Fruit fly (Drosophila melanogaster): ENCODE results near the gene CG14990.

CG14990 gene

dm6 chr3L:4103258-4104247, 10.5 kb downstream of the CG14990 start, which contains the start of gene Fit1 (continued):
- TF ChIP-seq Deaf1 (tag; optimal IDR thresholded peaks at IDR 0.05) (peak; percentile 52), CG7987 (GFP tag; optimal IDR thresholded peaks at IDR 0.05) (peak; percentile 23), CG7372 (GFP tag; IDR thresholded peaks at IDR 0.05) (no peak), pan (optimal IDR thresholded peaks at IDR 0.05) (no peak), pan (GFP tag; optimal IDR thresholded peaks at IDR 0.05 in 1 of 2, IDR thresholded peaks at IDR 0.05 in 1 of 2) (peak in 1 of 2 experiments; percentile 7), knrl (GFP tag; IDR thresholded peaks at IDR 0.05; ENCODE audit: partially characterized antibody) (peak; percentile 39; the same call in 2 of the 3 replicates), CG33557 (GFP tag; optimal IDR thresholded peaks at IDR 0.05) (no peak), vvl (GFP tag; IDR thresholded peaks at IDR 0.05) (peak; percentile 60), p53 (GFP tag; optimal IDR thresholded peaks at IDR 0.05) (no peak), CG4617 (GFP tag; optimal IDR thresholded peaks at IDR 0.05; ENCODE audit: borderline replicate concordance) (peak; percentile 61), exex (tag; optimal IDR thresholded peaks at IDR 0.05) (peak; percentile 13), Kr (GFP tag; optimal IDR thresholded peaks at IDR 0.05) (no peak), row (GFP tag; IDR thresholded peaks at IDR 0.05) (peak; percentile 28; the same call in 2 of the 3 replicates), dati (GFP tag; IDR thresholded peaks at IDR 0.05) (no peak), ato (GFP tag; IDR thresholded peaks at IDR 0.05; ENCODE audit: partially characterized antibody) (peak; percentile 66), al (GFP tag; IDR thresholded peaks at IDR 0.05) (no peak), sd (tag; optimal IDR thresholded peaks at IDR 0.05) (peak; percentile 82), croc (GFP tag; conservative IDR thresholded peaks at IDR 0.05) (no peak), Elba2 (GFP tag; optimal IDR thresholded peaks at IDR 0.05) (no peak), lola (GFP tag; optimal IDR thresholded peaks at IDR 0.05) (no peak), CG11504 (tag; optimal IDR thresholded peaks at IDR 0.05) (no peak), Oaz (GFP tag; IDR thresholded peaks at IDR 0.05) (no peak), Sry-δ (GFP tag; optimal IDR thresholded peaks at IDR 0.05) (no peak), Chrac-16 (GFP tag; optimal IDR thresholded peaks at IDR 0.05) (no peak), CG7963 (GFP tag; IDR thresholded peaks at IDR 0.05; ENCODE audit: partially characterized antibody) (peak; percentile 56; the same call in 2 of the 3 replicates), Ets97D (GFP tag; optimal IDR thresholded peaks at IDR 0.05) (no peak), cwo (GFP tag; optimal IDR thresholded peaks at IDR 0.05) (peak; percentile 63), CG10654 (GFP tag; optimal IDR thresholded peaks at IDR 0.05) (no peak), MESR4 (GFP tag; optimal IDR thresholded peaks at IDR 0.05) (peak; percentile 75), pzg (GFP tag; optimal IDR thresholded peaks at IDR 0.05) (peak; percentile 54), nau (GFP tag; optimal IDR thresholded peaks at IDR 0.05) (peak; percentile 37), CG12744 (GFP tag; optimal IDR thresholded peaks at IDR 0.05) (no peak), cg (GFP tag; optimal IDR thresholded peaks at IDR 0.05) (peak; percentile 42), CG2875 (GFP tag; optimal IDR thresholded peaks at IDR 0.05) (no peak), CG6175 (GFP tag; IDR thresholded peaks at IDR 0.05) (peak; percentile 69; the same call in 1 of the 3 replicates), lab (GFP tag; optimal IDR thresholded peaks at IDR 0.05) (peak; percentile 59), CG34422 (GFP tag; IDR thresholded peaks at IDR 0.05) (peak; percentile 55; the same call in 1 of the 3 replicates), hb (GFP tag; IDR thresholded peaks at IDR 0.05; ENCODE audit: partially characterized antibody) (peak; percentile 57; the same call in 1 of the 3 replicates), CG12769 (tag; optimal IDR thresholded peaks at IDR 0.05) (peak; percentile 73), CG2678 (tag; optimal IDR thresholded peaks at IDR 0.05) (peak; percentile 14), CG10431 (GFP tag; optimal IDR thresholded peaks at IDR 0.05) (no peak), rib (GFP tag; IDR thresholded peaks at IDR 0.05) (peak; percentile 96), kah (GFP tag; optimal IDR thresholded peaks at IDR 0.05) (no peak), nerfin-1 (tag; optimal IDR thresholded peaks at IDR 0.05) (peak; percentile 13), CG13123 (GFP tag; optimal IDR thresholded peaks at IDR 0.05) (no peak), CG16813 (GFP tag; IDR thresholded peaks at IDR 0.05; ENCODE audit: partially characterized antibody) (peak; percentile 45), Hey (tag; optimal IDR thresholded peaks at IDR 0.05) (no peak)

Data from whole organism, embryonic.